Worm (Caenorhabditis elegans) whole organism, L4 larva: ENCODE data around the gene M79.2.

ENCODE experiments used
- F49E8.2 ChIP-seq: sonication (generic microtip); optimal IDR thresholded peaks from 2 replicates; lab custom pipeline; 2016; ENCODE audit warnings: missing compliant biosample characterization, mild to moderate bottlenecking, missing genetic modification characterization, borderline replicate concordance
- aha-1 ChIP-seq: fragments of 150-350 bp; peaks from one replicate; lab custom pipeline; 2014; ENCODE audit warnings: missing biosample characterization, missing genetic modification characterization
- aly-2 ChIP-seq: sonication (generic microtip); optimal IDR thresholded peaks from 2 replicates; lab custom pipeline; 2018; ENCODE audit warnings: missing biosample characterization, missing genetic modification characterization
- ceh-82 ChIP-seq: sonication (generic microtip); optimal IDR thresholded peaks from 2 replicates; lab custom pipeline; 2017; ENCODE audit warnings: missing biosample characterization, missing genetic modification characterization
- ces-1 ChIP-seq: fragments of 150-350 bp; sonication (generic microtip); optimal IDR thresholded peaks from 4 replicates; lab custom pipeline; 2014; ENCODE audit warnings: missing biosample characterization, missing genetic modification reagents, missing genetic modification characterization
- cey-2 ChIP-seq: sonication (generic microtip); optimal IDR thresholded peaks from 3 replicates; lab custom pipeline; 2017; ENCODE audit warnings: missing genetic modification characterization, mild to moderate bottlenecking, missing compliant biosample characterization, antibody characterized with exemption, borderline replicate concordance; ENCODE audit not compliant: insufficient read depth
- ctbp-1 ChIP-seq: fragments of 200-800 bp; sonication (Bioruptor generic); IDR thresholded peaks from 2 replicates; pipeline ENCODE4 v1.3.6; 2022; ENCODE audit warnings: missing genetic modification reagents, missing genetic modification characterization, missing compliant biosample characterization
- daf-16 ChIP-seq, 3 experiments: sonication (generic microtip); optimal IDR thresholded peaks; 2 replicates each; lab custom pipeline; 2016 to 2017; ENCODE audit warnings: missing genetic modification characterization in 3 of 3, missing genetic modification reagents in 3 of 3, mild to moderate bottlenecking in 2 of 3, missing compliant biosample characterization in 2 of 3, missing biosample characterization in 1 of 3, moderate library complexity in 1 of 3
- dmd-6 ChIP-seq: fragments of 200-800 bp; sonication (Bioruptor generic); IDR thresholded peaks from 2 replicates; pipeline ENCODE4 v1.3.6; 2022; ENCODE audit warnings: missing genetic modification reagents, missing genetic modification characterization, missing compliant biosample characterization
- dmd-9 ChIP-seq: fragments of 200-800 bp; sonication (Bioruptor generic); IDR thresholded peaks from 2 replicates; pipeline ENCODE4 v1.3.6; 2022; ENCODE audit warnings: missing genetic modification reagents, missing genetic modification characterization, missing compliant biosample characterization
- duxl-1 ChIP-seq: sonication (generic microtip); optimal IDR thresholded peaks from 2 replicates; lab custom pipeline; 2016; ENCODE audit warnings: mild to moderate bottlenecking, missing genetic modification characterization, moderate library complexity, missing compliant biosample characterization; ENCODE audit not compliant: poor library complexity
- dve-1 ChIP-seq: sonication (generic microtip); optimal IDR thresholded peaks from 2 replicates; lab custom pipeline; 2017; ENCODE audit warnings: antibody characterized with exemption, mild to moderate bottlenecking, missing genetic modification characterization, missing compliant biosample characterization; ENCODE audit not compliant: insufficient read depth
- hif-1 ChIP-seq, 2 experiments: sonication (generic microtip); optimal IDR thresholded peaks; 2 replicates each; lab custom pipeline; 2016 to 2017; ENCODE audit warnings: missing compliant biosample characterization in 2 of 2, missing genetic modification characterization in 2 of 2, missing genetic modification reagents in 2 of 2, missing genotype in 2 of 2, mild to moderate bottlenecking in 1 of 2
- hlh-11 ChIP-seq: fragments of 200-800 bp; sonication (Bioruptor generic); optimal IDR thresholded peaks from 2 replicates; lab custom pipeline; 2018; ENCODE audit warnings: mild to moderate bottlenecking, missing genetic modification characterization, missing compliant biosample characterization
- hlh-30 ChIP-seq: sonication (generic microtip); optimal IDR thresholded peaks from 2 replicates; lab custom pipeline; 2017; ENCODE audit warnings: antibody characterized with exemption, mild to moderate bottlenecking, missing genetic modification characterization, missing compliant biosample characterization; ENCODE audit not compliant: insufficient read depth
- lin-15B ChIP-seq: fragments of 150-350 bp; sonication (generic microtip); optimal IDR thresholded peaks from 3 replicates; lab custom pipeline; 2014; ENCODE audit warnings: missing biosample characterization, missing genetic modification characterization
- mdt-29 ChIP-seq: fragments of 200-800 bp; sonication (Bioruptor generic); IDR thresholded peaks from 2 replicates; pipeline ENCODE4 v1.3.6; 2022; ENCODE audit warnings: missing genetic modification reagents, missing genetic modification characterization, missing compliant biosample characterization
- mep-1 ChIP-seq: fragments of 150-350 bp; sonication (generic microtip); optimal IDR thresholded peaks from 3 replicates; lab custom pipeline; 2014; ENCODE audit warnings: missing biosample characterization, missing genetic modification characterization
- mes-2 ChIP-seq: sonication (generic microtip); optimal IDR thresholded peaks from 2 replicates; lab custom pipeline; 2016; ENCODE audit warnings: missing genotype, mild to moderate bottlenecking, missing genetic modification characterization, missing compliant biosample characterization; ENCODE audit not compliant: poor library complexity, severe bottlenecking
- mxl-3 ChIP-seq: fragments of 200-800 bp; sonication (Bioruptor generic); optimal IDR thresholded peaks from 2 replicates; lab custom pipeline; 2018; ENCODE audit warnings: mild to moderate bottlenecking, missing genetic modification characterization, missing compliant biosample characterization
- nhr-11 ChIP-seq: fragments of 150-350 bp; optimal IDR thresholded peaks from 2 replicates; lab custom pipeline; 2014; ENCODE audit warnings: missing biosample characterization, missing genetic modification characterization
- nhr-28 ChIP-seq: fragments of 150-350 bp; optimal IDR thresholded peaks from 2 replicates; lab custom pipeline; 2014; ENCODE audit warnings: missing biosample characterization, missing genetic modification characterization
- nhr-48 ChIP-seq: sonication (generic microtip); optimal IDR thresholded peaks from 2 replicates; lab custom pipeline; 2016; ENCODE audit warnings: mild to moderate bottlenecking, missing genetic modification characterization, missing compliant biosample characterization
- pha-4 ChIP-seq, 2 experiments: fragments of 150-350 bp in 1 of 2; fragments of 200-800 bp in 1 of 2; sonication (Bioruptor generic) in 1 of 2; IDR thresholded peaks in 1 of 2; optimal IDR thresholded peaks in 1 of 2; 2 replicates each; pipeline versions ENCODE4 v1.3.6 to Lab custom; 2014 to 2022; ENCODE audit warnings: missing genetic modification characterization in 2 of 2, missing genetic modification reagents in 2 of 2, missing biosample characterization in 1 of 2, missing compliant biosample characterization in 1 of 2
- php-3 ChIP-seq: fragments of 200-800 bp; sonication (Bioruptor generic); IDR thresholded peaks from 2 replicates; pipeline ENCODE4 v1.3.6; 2022; ENCODE audit warnings: missing genetic modification reagents, missing genetic modification characterization, missing compliant biosample characterization
- pqm-1 ChIP-seq: sonication (generic microtip); optimal IDR thresholded peaks from 2 replicates; lab custom pipeline; 2017; ENCODE audit warnings: missing biosample characterization, missing genetic modification characterization
- rbr-2 ChIP-seq: sonication (generic microtip); optimal IDR thresholded peaks from 2 replicates; lab custom pipeline; 2016; ENCODE audit warnings: missing genotype, missing genetic modification characterization, missing compliant biosample characterization
- skn-1 ChIP-seq: fragments of 150-350 bp; optimal IDR thresholded peaks from 2 replicates; lab custom pipeline; 2014; ENCODE audit warnings: missing biosample characterization, missing genetic modification characterization
- spr-3 ChIP-seq: fragments of 200-800 bp; sonication (Bioruptor generic); optimal IDR thresholded peaks from 2 replicates; lab custom pipeline; 2018; ENCODE audit warnings: mild to moderate bottlenecking, missing genetic modification characterization, missing compliant biosample characterization
- tra-1 ChIP-seq: fragments of 200-800 bp; sonication (Bioruptor generic); IDR thresholded peaks from 2 replicates; pipeline ENCODE4 v1.3.6; 2022; ENCODE audit warnings: missing genetic modification reagents, missing genetic modification characterization, missing compliant biosample characterization
- unc-130 ChIP-seq: sonication (generic microtip); optimal IDR thresholded peaks from 2 replicates; lab custom pipeline; 2016; ENCODE audit warnings: missing genetic modification reagents, missing genetic modification characterization, missing compliant biosample characterization
- unc-62 ChIP-seq, 3 experiments: fragments of 150-350 bp in 1 of 3; sonication (generic microtip); optimal IDR thresholded peaks in 2 of 3; peaks in 1 of 3; 1 replicate in 1 of 3; 2 replicates in 2 of 3; lab custom pipeline; 2014 to 2017; ENCODE audit warnings: missing biosample characterization in 3 of 3, missing genetic modification characterization in 3 of 3, missing genetic modification reagents in 3 of 3, missing genotype in 1 of 3
- zfp-3 ChIP-seq: fragments of 200-800 bp; sonication (Bioruptor generic); conservative IDR thresholded peaks from 2 replicates; pipeline ENCODE4 v1.3.6; 2022; ENCODE audit warnings: missing genetic modification reagents, missing genetic modification characterization, missing compliant biosample characterization
- ztf-11 ChIP-seq: fragments of 150-350 bp; optimal IDR thresholded peaks from 2 replicates; lab custom pipeline; 2014; ENCODE audit warnings: missing biosample characterization, missing genetic modification characterization

The M79.2 gene

DNA sequence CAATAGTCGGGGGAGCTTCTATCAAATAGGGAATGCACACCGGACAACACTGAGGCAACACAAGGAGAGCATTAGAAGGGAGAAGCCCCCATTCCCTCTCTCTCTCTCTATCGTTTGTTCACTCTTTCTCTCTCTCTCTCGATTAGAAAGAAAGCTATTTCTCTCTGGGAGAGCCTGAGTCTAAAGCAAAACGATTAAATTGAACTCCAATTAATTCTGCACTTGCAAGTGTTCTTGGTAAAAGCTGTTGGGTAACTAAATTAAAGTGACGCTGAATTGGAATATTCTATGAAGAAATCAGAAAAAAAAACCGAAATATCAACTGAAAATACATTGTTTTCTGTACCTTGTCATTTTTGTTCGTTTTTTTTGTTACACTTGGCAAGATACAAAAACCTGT lies 12.6 kb downstream of the M79.2 start:
- TF ChIP-seq pha-4 (GFP tag; IDR thresholded peaks at IDR 0.05; lab: Robert Waterston, UW) (no peak), pha-4 (tag; optimal IDR thresholded peaks at IDR 0.05; lab: Kevin White, UChicago) (peak; percentile 45), mes-2 (tag; lab: Kevin White, UChicago) (peak; percentile 27), hlh-11 (tag; lab: Kevin White, UChicago) (peak; percentile 14), skn-1 (no peak), aha-1 (no peak), nhr-48 (tag; lab: Kevin White, UChicago) (no peak)
- TF ChIP-seq, all 104 proteins: peak for 3

DNA sequence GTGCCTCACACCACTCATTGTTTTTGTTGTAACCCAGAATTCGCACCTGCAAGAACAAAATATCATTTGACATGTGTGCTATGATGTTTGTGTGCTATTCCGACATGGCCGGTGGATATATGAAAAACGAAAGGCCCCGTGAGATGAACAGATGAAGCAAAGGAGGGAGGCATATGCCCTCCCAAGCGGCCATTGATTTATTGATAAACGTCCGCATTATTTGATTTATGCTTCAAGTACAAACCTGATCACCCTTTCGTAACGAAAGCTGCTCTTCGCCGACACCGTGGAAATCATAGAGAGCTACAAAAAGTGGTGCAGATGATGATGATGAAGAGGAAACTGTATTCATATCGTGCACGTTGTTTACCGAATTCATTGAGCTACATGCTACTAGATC lies 16.3 kb downstream of the M79.2 start:
- TF ChIP-seq skn-1 (no peak), unc-62 (GFP tag; optimal IDR thresholded peaks at IDR 0.05 in 1 of 2; lab: Kevin White, UChicago) (peak in 1 of 2 experiments; percentile 61), unc-62 (tag; optimal IDR thresholded peaks at IDR 0.05; lab: Kevin White, UChicago) (no peak)

DNA sequence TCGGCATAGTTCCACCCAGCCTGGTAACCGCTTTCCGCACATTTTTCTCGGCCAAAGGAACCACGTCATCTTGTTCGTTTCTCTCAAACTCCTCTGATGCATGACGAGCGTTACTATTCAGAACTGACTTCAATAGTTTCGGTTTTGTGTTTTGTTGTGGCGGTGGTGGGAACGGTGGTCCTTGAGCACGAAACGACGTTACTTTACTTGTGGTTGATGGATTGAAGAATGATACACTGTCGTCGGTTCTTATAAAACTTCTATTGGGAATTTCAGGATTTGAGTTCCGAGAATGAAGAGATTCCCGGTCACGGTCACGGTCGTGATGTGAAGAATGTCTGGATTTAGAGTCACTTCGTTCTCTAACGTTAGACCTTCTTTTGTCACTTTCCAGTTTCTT lies 18.7 kb downstream of the M79.2 start:
- TF ChIP-seq zfp-3 (GFP tag; lab: Robert Waterston, UW) (no peak), duxl-1 (no peak), lin-15B (tag; lab: Kevin White, UChicago) (no peak), unc-62 (GFP tag; optimal IDR thresholded peaks at IDR 0.05 in 1 of 2; lab: Kevin White, UChicago) (peak in 1 of 2 experiments; percentile 92), unc-62 (tag; optimal IDR thresholded peaks at IDR 0.05; lab: Kevin White, UChicago) (no peak), cey-2 (tag; lab: Kevin White, UChicago) (no peak)

DNA sequence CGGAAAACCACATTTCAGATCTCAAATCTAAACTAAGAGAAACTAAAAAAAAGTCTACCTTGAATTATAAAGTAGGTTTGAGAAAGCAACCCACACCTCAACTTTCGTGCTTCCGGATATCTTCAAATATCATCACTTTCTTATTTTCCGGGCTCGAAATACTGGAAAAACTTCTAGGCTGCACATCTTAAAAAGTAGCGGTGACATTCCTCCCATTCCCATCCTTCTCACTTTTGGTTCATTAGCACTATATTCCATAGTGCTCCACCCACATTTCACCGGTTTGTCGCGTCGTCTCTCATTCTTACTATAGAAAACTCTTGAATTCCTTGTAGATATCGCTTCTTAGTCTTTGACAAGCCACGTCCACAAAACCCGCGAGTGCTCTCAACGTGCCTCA lies 24.2 kb downstream of the M79.2 start, which contains the start of gene flp-19:
TSS of gene flp-19 (plus strand) at position 301 of the 400 bp plus-strand sequence.
- no peak for TF ChIP-seq nhr-28 (tag; lab: Kevin White, UChicago)
- no peak for TF ChIP-seq unc-130 (GFP tag; lab: Kevin White, UChicago)
- TF ChIP-seq F49E8.2 (tag; lab: Kevin White, UChicago): no peak
- no peak for TF ChIP-seq rbr-2 (tag; lab: Kevin White, UChicago)
- no peak for TF ChIP-seq mdt-29 (GFP tag; lab: Robert Waterston, UW)
- TF ChIP-seq ces-1 (GFP tag; lab: Kevin White, UChicago): no peak
- TF ChIP-seq skn-1: no peak
- no peak for TF ChIP-seq nhr-11 (tag; lab: Kevin White, UChicago)
- TF ChIP-seq aly-2 (tag; lab: Kevin White, UChicago): no peak
- TF ChIP-seq ztf-11 (tag; lab: Kevin White, UChicago): no peak
- TF ChIP-seq daf-16 (GFP tag; optimal IDR thresholded peaks at IDR 0.05; lab: Kevin White, UChicago): no peak
- TF ChIP-seq daf-16 (tag; optimal IDR thresholded peaks at IDR 0.05; lab: Kevin White, UChicago): no peak
- no peak for TF ChIP-seq ceh-82
- TF ChIP-seq dmd-9: no peak

DNA sequence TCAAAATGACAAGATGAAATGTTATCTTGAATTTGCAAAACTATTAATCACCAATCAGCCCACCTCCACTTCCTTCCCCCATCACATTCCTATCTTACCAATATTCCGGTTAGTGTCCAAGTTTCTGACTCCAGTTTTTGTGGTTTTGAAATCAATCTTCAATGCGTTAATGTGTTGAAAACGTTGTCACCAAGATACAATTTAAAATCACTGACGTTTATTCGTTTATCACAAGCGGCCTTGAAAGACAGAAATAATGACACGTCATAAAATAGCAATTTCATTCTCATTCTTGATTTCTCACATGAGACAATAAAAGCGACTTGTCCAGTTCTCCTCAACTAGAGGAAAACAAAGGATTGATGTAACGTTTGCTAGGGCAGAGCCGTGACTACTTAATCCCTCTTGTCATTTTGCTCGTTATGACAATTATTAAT lies 28.9 kb downstream of the M79.2 start:
- TF ChIP-seq dmd-6 (GFP tag; lab: Robert Waterston, UW) (0 out of 2 replicates have a peak, but pooled peaks have one; percentile 32), nhr-28 (tag; lab: Kevin White, UChicago) (peak; percentile 24), spr-3 (no peak), mxl-3 (peak; percentile 0), hif-1 (tag; optimal IDR thresholded peaks at IDR 0.05; lab: Kevin White, UChicago) (no peak), mep-1 (tag; lab: Kevin White, UChicago) (peak; percentile 1), unc-62 (GFP tag; optimal IDR thresholded peaks at IDR 0.05 in 1 of 2; lab: Kevin White, UChicago) (peak in 1 of 2 experiments; percentile 99), unc-62 (tag; optimal IDR thresholded peaks at IDR 0.05; lab: Kevin White, UChicago) (no peak), pqm-1 (tag; lab: Kevin White, UChicago) (peak; percentile 14), hlh-30 (peak; percentile 33), dve-1 (peak; percentile 2), php-3 (GFP tag; lab: Robert Waterston, UW) (0 out of 2 replicates have a peak, but pooled peaks have one; percentile 47), tra-1 (0 out of 2 replicates have a peak, but pooled peaks have one; percentile 36), ctbp-1 (no peak)
- TF ChIP-seq, all 104 proteins: peak for 10
